Fruit fly (Drosophila melanogaster) whole organism, embryonic: ENCODE results near the gene Gas8.
A peak's percentile ranks its signal among the peaks of the same experiment; 100 is the strongest.

Experiments
- ATbp ChIP-seq: fragments of 200-800 bp; sonication (Bioruptor generic); optimal IDR thresholded peaks from 2 replicates; lab custom pipeline; 2017; ENCODE audit warnings: missing biosample characterization, mild to moderate bottlenecking, missing genetic modification characterization, missing genetic modification reagents
- B-H1 ChIP-seq: fragments of 200-800 bp; sonication (Bioruptor generic); IDR thresholded peaks from 3 replicates; pipeline ENCODE4 v1.3.6; 2022; ENCODE audit warnings: missing biosample characterization, missing genetic modification characterization
- BEAF-32 ChIP-seq: fragments of 200-800 bp; sonication (Bioruptor generic); optimal IDR thresholded peaks from 3 replicates; lab custom pipeline; 2017; ENCODE audit warnings: missing biosample characterization, missing genetic modification characterization, mild to moderate bottlenecking, moderate library complexity, missing genetic modification reagents
- Bdp1 ChIP-seq: fragments of 200-800 bp; sonication (Bioruptor generic); optimal IDR thresholded peaks from 3 replicates; lab custom pipeline; 2016; ENCODE audit warnings: missing biosample characterization, missing genetic modification characterization
- CG13624 ChIP-seq: fragments of 200-800 bp; sonication (Bioruptor generic); optimal IDR thresholded peaks from 2 replicates; lab custom pipeline; 2016; ENCODE audit warnings: missing biosample characterization, missing genetic modification characterization
- CG14710 ChIP-seq: fragments of 200-800 bp; sonication (Bioruptor generic); optimal IDR thresholded peaks from 3 replicates; lab custom pipeline; 2019; ENCODE audit warnings: missing biosample characterization, mild to moderate bottlenecking, missing genetic modification characterization, moderate library complexity
- CG15479 ChIP-seq: fragments of 200-800 bp; sonication (Bioruptor generic); optimal IDR thresholded peaks from 3 replicates; lab custom pipeline; 2019; ENCODE audit warnings: missing biosample characterization, mild to moderate bottlenecking, missing genetic modification characterization, moderate library complexity
- CG15601 ChIP-seq: fragments of 200-800 bp; sonication (Bioruptor generic); optimal IDR thresholded peaks from 3 replicates; lab custom pipeline; 2019; ENCODE audit warnings: missing biosample characterization, mild to moderate bottlenecking, missing genetic modification characterization, moderate library complexity
- CG17328 ChIP-seq: fragments of 200-800 bp; sonication (Bioruptor generic); IDR thresholded peaks from 2 replicates; pipeline ENCODE4 v1.3.6; 2022; ENCODE audit warnings: missing biosample characterization, missing genetic modification characterization
- CG17802 ChIP-seq: fragments of 200-800 bp; sonication (Bioruptor generic); optimal IDR thresholded peaks from 2 replicates; lab custom pipeline; 2018; ENCODE audit warnings: missing biosample characterization, mild to moderate bottlenecking, missing genetic modification characterization, moderate library complexity
- CG2116 ChIP-seq: fragments of 200-800 bp; sonication (Bioruptor generic); optimal IDR thresholded peaks from 3 replicates; lab custom pipeline; 2018; ENCODE audit warnings: missing biosample characterization, mild to moderate bottlenecking, missing genetic modification characterization
- CG3407 ChIP-seq: fragments of 200-800 bp; sonication (Bioruptor generic); optimal IDR thresholded peaks from 2 replicates; lab custom pipeline; 2018; ENCODE audit warnings: missing biosample characterization, mild to moderate bottlenecking, missing genetic modification characterization
- CG34224 ChIP-seq: fragments of 200-800 bp; sonication (Bioruptor generic); IDR thresholded peaks from 3 replicates; pipeline ENCODE4 v1.3.6; 2022; ENCODE audit warnings: missing biosample characterization, missing genetic modification characterization; ENCODE audit not compliant: partially characterized antibody
- CG34422 ChIP-seq: fragments of 200-800 bp; sonication (Bioruptor generic); IDR thresholded peaks from 3 replicates; pipeline ENCODE4 v1.3.6; 2022; ENCODE audit warnings: missing biosample characterization, missing genetic modification characterization
- CG4854 ChIP-seq: fragments of 200-800 bp; sonication (Bioruptor generic); optimal IDR thresholded peaks from 2 replicates; lab custom pipeline; 2016; ENCODE audit warnings: missing biosample characterization, missing genetic modification characterization, inconsistent platforms
- CG5180 ChIP-seq: fragments of 200-800 bp; sonication (Bioruptor generic); optimal IDR thresholded peaks from 3 replicates; lab custom pipeline; 2017; ENCODE audit warnings: missing biosample characterization, missing genetic modification characterization, mild to moderate bottlenecking, moderate library complexity, missing genetic modification reagents
- CG6683 ChIP-seq: fragments of 200-800 bp; sonication (Bioruptor generic); optimal IDR thresholded peaks from 2 replicates; lab custom pipeline; 2017; ENCODE audit warnings: missing biosample characterization, mild to moderate bottlenecking, missing genetic modification characterization, missing genetic modification reagents
- CG7928 ChIP-seq: fragments of 200-800 bp; sonication (Bioruptor generic); optimal IDR thresholded peaks from 2 replicates; lab custom pipeline; 2017; ENCODE audit warnings: missing biosample characterization, mild to moderate bottlenecking, missing genetic modification characterization
- Dek ChIP-seq: fragments of 200-800 bp; sonication (Bioruptor generic); optimal IDR thresholded peaks from 3 replicates; lab custom pipeline; 2019; ENCODE audit warnings: missing biosample characterization, mild to moderate bottlenecking, missing genetic modification characterization, moderate library complexity
- Fer2 ChIP-seq: fragments of 200-800 bp; sonication (Bioruptor generic); optimal IDR thresholded peaks from 2 replicates; lab custom pipeline; 2018; ENCODE audit warnings: missing biosample characterization, mild to moderate bottlenecking, missing genetic modification characterization, moderate library complexity
- Fer3 ChIP-seq: fragments of 200-800 bp; sonication (Bioruptor generic); optimal IDR thresholded peaks from 2 replicates; lab custom pipeline; 2018; ENCODE audit warnings: missing biosample characterization, mild to moderate bottlenecking, missing genetic modification characterization, moderate library complexity
- HLH4C ChIP-seq: fragments of 200-800 bp; sonication (Bioruptor generic); IDR thresholded peaks from 3 replicates; pipeline ENCODE4 v1.3.6; 2022; ENCODE audit warnings: missing biosample characterization, missing genetic modification characterization; ENCODE audit not compliant: partially characterized antibody
- Hr78 ChIP-seq, 2 experiments: fragments of 200-800 bp in 1 of 2; fragments of >200 bp in 1 of 2; sonication (Bioruptor generic) in 1 of 2; optimal IDR thresholded peaks; 2 replicates each; lab custom pipeline; 2017 to 2019; ENCODE audit warnings: missing biosample characterization in 2 of 2, missing genetic modification characterization in 2 of 2, mild to moderate bottlenecking in 1 of 2, moderate library complexity in 1 of 2
- Jarid2 ChIP-seq: fragments of 200-800 bp; sonication (Bioruptor generic); optimal IDR thresholded peaks from 3 replicates; lab custom pipeline; 2017; ENCODE audit warnings: mild to moderate bottlenecking, missing biosample characterization, missing genetic modification reagents, missing genetic modification characterization
- MBD-R2 ChIP-seq: fragments of 200-800 bp; sonication (Bioruptor generic); IDR thresholded peaks from 2 replicates; pipeline ENCODE4 v1.3.6; 2022; ENCODE audit warnings: missing biosample characterization, missing genetic modification characterization
- Mad ChIP-seq: fragments of 200-800 bp; sonication (Bioruptor generic); optimal IDR thresholded peaks from 2 replicates; lab custom pipeline; 2016; ENCODE audit warnings: missing biosample characterization, missing genetic modification characterization
- Med ChIP-seq: fragments of 200-800 bp; sonication (Bioruptor generic); peaks from one replicate; lab custom pipeline; 2016; ENCODE audit warnings: missing biosample characterization, missing genetic modification characterization, mild to moderate bottlenecking, inconsistent platforms, moderate library complexity
- Sry-δ ChIP-seq: fragments of 200-800 bp; sonication (Bioruptor generic); optimal IDR thresholded peaks from 2 replicates; lab custom pipeline; 2016; ENCODE audit warnings: missing biosample characterization, missing genetic modification characterization
- Tbp ChIP-seq: fragments of >200 bp; optimal IDR thresholded peaks from 2 replicates; lab custom pipeline; 2018; ENCODE audit warnings: missing biosample characterization, missing genetic modification characterization
- bcd ChIP-seq: fragments of 200-800 bp; sonication (Bioruptor generic); optimal IDR thresholded peaks from 2 replicates; lab custom pipeline; 2017; ENCODE audit warnings: missing biosample characterization, mild to moderate bottlenecking, missing genetic modification characterization
- cwo ChIP-seq: fragments of 200-800 bp; sonication (Bioruptor generic); optimal IDR thresholded peaks from 3 replicates; lab custom pipeline; 2017; ENCODE audit warnings: missing biosample characterization, missing genetic modification characterization, mild to moderate bottlenecking, moderate library complexity, missing genetic modification reagents
- dan ChIP-seq: fragments of 200-800 bp; sonication (Bioruptor generic); IDR thresholded peaks from 2 replicates; pipeline ENCODE4 v1.3.6; 2022; ENCODE audit warnings: missing biosample characterization, missing genetic modification characterization
- dati ChIP-seq: fragments of 200-800 bp; sonication (Bioruptor generic); IDR thresholded peaks from 2 replicates; pipeline ENCODE4 v1.3.6; 2022; ENCODE audit warnings: missing biosample characterization, missing genetic modification characterization
- dimm ChIP-seq: fragments of 200-800 bp; sonication (Bioruptor generic); IDR thresholded peaks from 2 replicates; pipeline ENCODE4 v1.3.6; 2022; ENCODE audit warnings: missing biosample characterization, missing genetic modification characterization
- emc ChIP-seq: fragments of 200-800 bp; sonication (Bioruptor generic); optimal IDR thresholded peaks from 2 replicates; lab custom pipeline; 2016; ENCODE audit warnings: missing biosample characterization, missing genetic modification characterization
- gro ChIP-seq: fragments of 200-800 bp; sonication (Bioruptor generic); optimal IDR thresholded peaks from 2 replicates; lab custom pipeline; 2016; ENCODE audit warnings: missing biosample characterization, missing genetic modification characterization
- hkb ChIP-seq, 2 experiments: fragments of 200-800 bp in 1 of 2; fragments of >200 bp in 1 of 2; sonication (Bioruptor generic) in 1 of 2; IDR thresholded peaks in 1 of 2; optimal IDR thresholded peaks in 1 of 2; 2 replicates each; pipeline versions ENCODE4 v1.3.6 to Lab custom; 2017 to 2022; ENCODE audit warnings: missing biosample characterization in 1 of 2, missing genetic modification characterization in 1 of 2
- jing ChIP-seq: fragments of 200-800 bp; sonication (Bioruptor generic); optimal IDR thresholded peaks from 2 replicates; lab custom pipeline; 2018; ENCODE audit warnings: missing biosample characterization, mild to moderate bottlenecking, missing genetic modification characterization
- lmd ChIP-seq: fragments of 200-800 bp; sonication (Bioruptor generic); IDR thresholded peaks from 2 replicates; pipeline ENCODE4 v1.3.6; 2022; ENCODE audit warnings: missing biosample characterization, missing genetic modification characterization
- mirr ChIP-seq: fragments of 200-800 bp; sonication (Bioruptor generic); optimal IDR thresholded peaks from 3 replicates; lab custom pipeline; 2018; ENCODE audit warnings: missing biosample characterization, mild to moderate bottlenecking, missing genetic modification characterization
- nom ChIP-seq: fragments of 200-800 bp; sonication (Bioruptor generic); optimal IDR thresholded peaks from 2 replicates; lab custom pipeline; 2017; ENCODE audit warnings: missing biosample characterization, missing genetic modification characterization, mild to moderate bottlenecking, moderate library complexity, missing genetic modification reagents
- peb ChIP-seq: fragments of 200-800 bp; sonication (Bioruptor generic); IDR thresholded peaks from 2 replicates; pipeline ENCODE4 v1.3.6; 2022; ENCODE audit warnings: missing biosample characterization, missing genetic modification characterization
- pfk ChIP-seq: fragments of 200-800 bp; sonication (Bioruptor generic); optimal IDR thresholded peaks from 2 replicates; lab custom pipeline; 2018; ENCODE audit warnings: missing biosample characterization, mild to moderate bottlenecking, missing genetic modification characterization, moderate library complexity
- phol ChIP-seq: fragments of 200-800 bp; sonication (Bioruptor generic); optimal IDR thresholded peaks from 3 replicates; lab custom pipeline; 2018; ENCODE audit warnings: missing biosample characterization, mild to moderate bottlenecking, missing genetic modification characterization, moderate library complexity
- repo ChIP-seq: fragments of 200-800 bp; sonication (Bioruptor generic); optimal IDR thresholded peaks from 2 replicates; lab custom pipeline; 2016; ENCODE audit warnings: missing biosample characterization, missing genetic modification characterization
- ro ChIP-seq: fragments of 200-800 bp; sonication (Bioruptor generic); IDR thresholded peaks from 2 replicates; pipeline ENCODE4 v1.3.6; 2022; ENCODE audit warnings: missing biosample characterization, missing genetic modification characterization
- tio ChIP-seq: fragments of 200-800 bp; sonication (Bioruptor generic); optimal IDR thresholded peaks from 2 replicates; lab custom pipeline; 2017; ENCODE audit warnings: missing biosample characterization, missing genetic modification characterization, inconsistent platforms
- toy ChIP-seq: fragments of 200-800 bp; sonication (Bioruptor generic); IDR thresholded peaks from 2 replicates; pipeline ENCODE4 v1.3.6; 2022; ENCODE audit warnings: missing biosample characterization, missing genetic modification characterization
- trh ChIP-seq: fragments of 200-800 bp; sonication (Bioruptor generic); optimal IDR thresholded peaks from 2 replicates; lab custom pipeline; 2016; ENCODE audit warnings: missing biosample characterization, missing genetic modification characterization
- ttk ChIP-seq: fragments of 200-800 bp; sonication (Bioruptor generic); IDR thresholded peaks from 2 replicates; pipeline ENCODE4 v2.1.2; 2022; ENCODE audit warnings: missing biosample characterization, missing genetic modification characterization

Gas8 gene

dm6 chrX:3548568-3548967 is 43.9 kb upstream of the Gas8 start (continued):
- TF ChIP-seq mirr (GFP tag; lab: Kevin White, UChicago) (no peak), dimm (GFP tag; lab: Robert Waterston, UW) (no peak), CG15479 (GFP tag; lab: Kevin White, UChicago) (no peak), ro (GFP tag; lab: Robert Waterston, UW) (no peak), tio (GFP tag; lab: Kevin White, UChicago) (no peak), CG14710 (tag; lab: Kevin White, UChicago) (no peak), CG6683 (GFP tag; lab: Kevin White, UChicago) (no peak), CG34422 (GFP tag; lab: Robert Waterston, UW) (no peak), Dek (tag; lab: Kevin White, UChicago) (no peak), CG3407 (GFP tag; lab: Kevin White, UChicago) (no peak), CG13624 (GFP tag; lab: Kevin White, UChicago) (no peak), B-H1 (GFP tag; lab: Robert Waterston, UW) (no peak), CG7928 (GFP tag; lab: Kevin White, UChicago) (no peak), CG34224 (GFP tag; lab: Robert Waterston, UW) (no peak), BEAF-32 (GFP tag; lab: Kevin White, UChicago) (no peak), Tbp (GFP tag; lab: Kevin White, UChicago) (no peak), gro (GFP tag; lab: Kevin White, UChicago) (no peak), CG4854 (GFP tag; lab: Kevin White, UChicago) (no peak), ATbp (GFP tag; lab: Kevin White, UChicago) (peak; percentile 0), repo (GFP tag; lab: Kevin White, UChicago) (no peak), emc (GFP tag; lab: Kevin White, UChicago) (no peak), MBD-R2 (GFP tag; lab: Robert Waterston, UW) (peak; percentile 11; the same call in 1 of the 2 replicates), CG17328 (GFP tag; lab: Robert Waterston, UW) (no peak), pfk (GFP tag; lab: Kevin White, UChicago) (no peak), Mad (GFP tag; lab: Kevin White, UChicago) (no peak), toy (GFP tag; lab: Robert Waterston, UW) (no peak), CG5180 (no peak), phol (tag; lab: Kevin White, UChicago) (peak; percentile 3), lmd (GFP tag; lab: Robert Waterston, UW) (peak; percentile 41; the same call in 1 of the 2 replicates), Hr78 (GFP tag; optimal IDR thresholded peaks at IDR 0.05; lab: Kevin White, UChicago) (no peak), Fer2 (tag; lab: Kevin White, UChicago) (no peak), dan (no peak), jing (no peak), CG15601 (tag; lab: Kevin White, UChicago) (no peak), HLH4C (GFP tag; lab: Robert Waterston, UW) (no peak), ttk (GFP tag; lab: Robert Waterston, UW) (peak; percentile 42; the same call in 1 of the 2 replicates), trh (GFP tag; lab: Kevin White, UChicago) (no peak), Med (GFP tag; lab: Kevin White, UChicago) (peak; percentile 63), Bdp1 (no peak), Fer3 (tag; lab: Kevin White, UChicago) (no peak), bcd (GFP tag; lab: Kevin White, UChicago) (peak; percentile 28), dati (GFP tag; lab: Robert Waterston, UW) (no peak), nom (no peak), CG2116 (GFP tag; lab: Kevin White, UChicago) (no peak), cwo (GFP tag; lab: Kevin White, UChicago) (peak; percentile 35), peb (GFP tag; lab: Robert Waterston, UW) (no peak), hkb (optimal IDR thresholded peaks at IDR 0.05; lab: Kevin White, UChicago) (no peak), hkb (GFP tag; IDR thresholded peaks at IDR 0.05; lab: Robert Waterston, UW) (0 out of 2 replicates have a peak, but pooled peaks have one; percentile 15), CG17802 (tag; lab: Kevin White, UChicago) (no peak), Sry-δ (GFP tag; lab: Kevin White, UChicago) (peak; percentile 0), Jarid2 (GFP tag; lab: Kevin White, UChicago) (no peak)
